Fruit fly (Drosophila melanogaster) ovary, adult (tissue): Measurements from ENCODE around the gene Or85f.

Source experiments
- CG17801 ChIP-seq: fragments of 200-800 bp; optimal IDR thresholded peaks from 2 replicates; lab custom pipeline; 2019; ENCODE audit warnings: missing biosample characterization, mild to moderate bottlenecking, missing genetic modification characterization, moderate library complexity; ENCODE audit not compliant: partially characterized antibody

The Or85f gene

dm6 chr3R:9404104-9404512 is 6.1 kb downstream of the Or85f start, which contains the start of the genes CG9356, BBIP1 and CG8135:
Gene CG9356, minus strand, starts transcription at chr3R:9404269.
Gene BBIP1, plus strand, starts transcription at chr3R:9404385.
Gene CG8135, plus strand, starts transcription at chr3R:9404385.
- peak; percentile 79 for TF ChIP-seq CG17801 (GFP tag; lab: Kevin White, UChicago)

dm6 chr3R:9408069-9408468 is 10.1 kb downstream of the Or85f start, which contains the start of gene CG44261:
Gene CG44261, minus strand, starts transcription at chr3R:9408169.
- no peak for TF ChIP-seq CG17801 (GFP tag; lab: Kevin White, UChicago)

DNA sequence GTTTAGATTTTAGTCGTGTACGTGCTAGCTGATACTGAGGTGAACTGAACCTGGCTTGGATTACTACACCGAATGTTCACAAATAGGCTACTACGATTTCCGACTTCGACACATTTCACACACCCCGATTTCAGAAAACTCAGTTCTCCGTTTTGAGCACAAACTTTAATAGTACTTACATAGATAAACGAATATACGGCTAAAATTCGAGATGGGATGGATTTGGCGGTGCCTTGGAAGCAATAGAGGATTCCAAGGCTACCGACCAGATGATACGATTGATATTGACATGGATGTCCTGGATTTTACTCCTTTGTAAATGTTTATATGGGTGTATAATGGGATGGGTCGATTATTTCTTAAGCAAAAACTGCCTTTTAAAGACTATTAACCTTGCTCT is 12.2 kb downstream of the Or85f start, which contains the start of gene betaTub85D:
Gene betaTub85D (minus strand): TSS at position 101 of the 400 bp plus-strand sequence.
- no peak for TF ChIP-seq CG17801 (GFP tag; lab: Kevin White, UChicago)

DNA sequence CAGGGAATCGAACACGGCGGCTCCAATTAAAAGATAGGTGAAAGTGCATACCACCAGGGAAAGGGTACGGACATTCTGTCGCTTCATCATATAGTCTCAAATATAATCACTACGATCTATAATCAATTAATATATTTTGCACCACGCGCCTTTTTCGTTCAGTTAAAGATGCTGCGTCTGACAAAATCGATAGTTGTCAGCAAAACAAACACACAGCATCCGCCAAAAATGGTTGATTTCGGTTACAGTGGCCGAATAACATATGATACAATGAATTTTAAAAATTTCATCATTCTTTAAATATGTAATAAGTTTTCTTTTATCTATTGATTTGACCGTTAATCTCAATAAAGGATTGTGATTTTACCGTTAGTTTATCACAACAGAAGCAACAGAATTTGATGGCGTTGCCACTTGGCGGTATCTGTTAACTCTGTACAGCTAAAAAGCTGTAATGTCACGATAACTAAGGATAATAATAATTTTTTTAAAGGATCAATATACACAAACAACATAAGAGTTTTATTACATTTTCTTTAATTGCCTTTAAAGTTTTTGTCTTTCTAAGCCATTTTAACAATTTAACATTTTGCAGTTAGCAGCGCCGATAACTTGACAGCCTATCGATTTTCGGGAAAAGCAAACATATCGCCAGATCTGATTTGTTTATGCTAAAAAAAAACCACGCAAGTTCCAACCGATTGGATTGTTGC is 14.1 kb downstream of the Or85f start, which contains the start of the genes Task7 and alpha-Man-IIa:
Gene Task7 (minus strand): TSS at position 366 of the 713 bp plus-strand sequence.
Gene alpha-Man-IIa (plus strand): TSS at position 621 of the 713 bp plus-strand sequence.
- TF ChIP-seq CG17801 (GFP tag; lab: Kevin White, UChicago): peak; percentile 17

dm6 chr3R:9416951-9417350 is 19.0 kb downstream of the Or85f start:
- TF ChIP-seq CG17801 (GFP tag; lab: Kevin White, UChicago): no peak

DNA sequence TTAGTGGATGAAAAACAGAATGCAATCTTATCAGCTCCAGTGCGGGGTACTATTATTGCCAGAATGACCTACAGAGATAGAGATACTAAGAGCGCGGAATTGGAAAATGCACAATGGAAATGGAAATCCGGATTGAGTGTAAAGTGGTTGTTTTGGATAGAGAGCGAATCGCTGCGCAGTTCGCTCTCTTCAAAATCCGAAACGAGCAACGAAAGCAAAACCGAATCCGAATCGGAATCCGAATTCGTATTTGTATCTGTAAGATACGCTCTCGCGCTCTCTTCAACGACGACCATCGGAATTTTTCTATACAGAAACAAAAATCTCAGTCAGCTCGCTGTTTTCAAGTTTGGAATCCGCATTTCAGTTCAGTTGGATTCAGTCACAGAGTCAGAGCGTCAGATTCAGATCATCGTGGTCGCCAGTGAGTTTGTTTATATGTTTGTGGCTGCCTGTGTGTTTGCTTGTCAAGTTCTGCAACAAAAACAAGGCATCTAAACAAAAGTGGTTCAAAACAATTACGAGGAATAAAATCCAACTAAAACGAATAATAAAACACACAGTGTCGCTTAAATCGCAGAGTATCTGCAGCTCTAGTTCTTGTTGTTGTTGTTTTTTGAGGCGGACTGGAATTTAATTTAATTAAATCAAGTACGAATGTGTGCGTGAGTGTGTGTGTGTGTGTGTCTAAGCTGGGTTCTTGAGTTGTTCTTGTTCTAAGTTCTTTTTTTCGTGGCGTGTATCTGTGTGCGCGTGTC is 19.8 kb downstream of the Or85f start, which contains the start of gene ps:
Gene ps (plus strand): TSS at position 364 of the 758 bp plus-strand sequence.
- peak; percentile 53 for TF ChIP-seq CG17801 (GFP tag; lab: Kevin White, UChicago)

dm6 chr3R:9418373-9419299 is 20.6 kb downstream of the Or85f start:
- TF ChIP-seq CG17801 (GFP tag; lab: Kevin White, UChicago): no peak

DNA sequence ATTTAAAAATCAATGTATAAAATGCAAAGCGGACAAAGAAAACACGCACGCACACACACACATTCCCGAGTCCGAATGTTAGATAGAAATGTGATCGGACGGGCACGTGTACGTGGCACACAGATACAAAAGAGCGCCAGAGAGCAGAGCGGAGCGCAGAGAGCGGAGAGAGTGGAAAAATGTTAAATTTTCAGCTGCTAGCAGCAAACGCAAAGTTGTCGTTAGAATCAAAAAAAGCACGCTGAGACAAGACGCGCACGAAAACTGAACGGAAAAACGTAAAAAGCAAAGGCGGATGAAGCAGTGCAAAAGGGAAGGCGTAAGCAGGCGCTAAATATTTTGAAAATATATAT is 21.3 kb downstream of the Or85f start:
- peak; percentile 40 for TF ChIP-seq CG17801 (GFP tag; lab: Kevin White, UChicago)

DNA sequence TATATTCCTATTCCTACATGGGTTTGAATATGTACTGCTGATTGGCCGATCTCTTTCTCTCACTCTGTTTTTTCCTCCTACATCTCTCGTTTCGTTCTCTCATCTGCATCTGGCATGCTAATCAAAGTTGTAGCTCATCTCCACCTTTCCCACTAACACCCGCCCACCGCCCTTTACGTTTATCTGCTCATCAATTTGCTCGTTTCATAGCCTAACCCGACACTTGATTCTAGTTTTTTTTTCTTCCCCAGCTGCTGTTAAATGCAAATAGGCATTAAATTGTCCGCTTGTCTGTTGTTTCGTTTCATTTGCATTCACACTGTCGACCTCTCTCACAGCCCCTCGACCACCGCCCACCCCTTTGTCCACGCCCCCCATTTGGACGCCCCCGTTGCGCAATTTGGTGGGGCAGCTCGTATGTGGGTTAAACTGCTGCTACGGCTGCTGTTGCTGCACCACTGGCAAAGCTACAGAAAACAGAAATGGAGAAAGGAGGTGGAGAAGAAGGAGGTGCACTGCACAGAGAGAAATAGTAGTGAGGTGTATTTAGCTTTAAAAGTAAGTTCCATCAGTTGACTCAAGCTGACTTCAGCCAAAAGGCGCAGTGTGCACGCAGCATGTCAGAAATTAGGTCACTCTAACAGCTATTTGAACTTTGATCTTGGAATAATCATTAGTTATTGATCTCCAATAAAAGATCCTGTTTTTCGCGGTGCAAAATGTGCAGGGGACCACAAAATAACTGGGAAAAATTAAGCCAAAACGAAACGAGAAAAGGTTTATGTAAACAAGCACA is 22.6 kb downstream of the Or85f start:
- no peak for TF ChIP-seq CG17801 (GFP tag; lab: Kevin White, UChicago)

- peak; percentile 21 for TF ChIP-seq CG17801 (GFP tag; lab: Kevin White, UChicago)
These were observed 24.3 kb downstream of the Or85f start for dm6 chr3R:9422338-9422737.

dm6 chr3R:9424061-9424665 is 26.2 kb downstream of the Or85f start:
- no peak for TF ChIP-seq CG17801 (GFP tag; lab: Kevin White, UChicago)

DNA sequence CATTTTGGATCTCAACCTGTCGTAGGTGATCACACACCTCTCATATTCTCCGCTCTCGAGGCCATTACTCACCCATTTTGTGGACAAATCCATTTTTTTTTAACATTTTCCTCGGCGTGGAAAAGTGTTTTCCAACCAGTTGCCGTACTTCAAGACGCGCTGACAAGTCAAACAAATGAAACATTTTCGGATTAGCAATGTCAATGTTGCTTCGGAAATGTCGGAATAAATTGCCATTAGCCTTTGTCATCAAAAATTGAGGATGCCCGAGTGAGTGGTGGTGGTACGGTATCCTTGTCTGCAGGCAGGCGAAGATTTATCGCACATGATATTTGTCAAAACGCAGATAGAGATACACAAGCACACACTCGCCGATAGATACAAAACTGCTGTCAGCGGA is 29.3 kb downstream of the Or85f start:
- TF ChIP-seq CG17801 (GFP tag; lab: Kevin White, UChicago): no peak

dm6 chr3R:9428189-9428699 is 30.3 kb downstream of the Or85f start:
- TF ChIP-seq CG17801 (GFP tag; lab: Kevin White, UChicago): peak; percentile 10
